Fruit fly (Drosophila melanogaster) whole organism, prepupa: ENCODE measurements around the gene Eig71Eh.

Source experiments
- CG10631 ChIP-seq: fragments of 200-800 bp; sonication (Bioruptor generic); optimal IDR thresholded peaks from 2 replicates; lab custom pipeline; 2016; ENCODE audit warnings: missing biosample characterization, missing genetic modification characterization
- CG10669 ChIP-seq: fragments of 200-800 bp; sonication (Bioruptor generic); optimal IDR thresholded peaks from 3 replicates; lab custom pipeline; 2018; ENCODE audit warnings: missing biosample characterization, mild to moderate bottlenecking, missing genetic modification characterization, moderate library complexity
- CG11294 ChIP-seq: fragments of 200-800 bp; sonication (Bioruptor generic); IDR thresholded peaks from 2 replicates; pipeline ENCODE4 v1.3.6; 2022; ENCODE audit warnings: missing biosample characterization, missing genetic modification characterization
- CG11902 ChIP-seq: fragments of 200-800 bp; sonication (Bioruptor generic); optimal IDR thresholded peaks from 3 replicates; lab custom pipeline; 2016; ENCODE audit warnings: missing biosample characterization, missing genetic modification characterization
- CG15336 ChIP-seq: fragments of 200-800 bp; sonication (Bioruptor generic); IDR thresholded peaks from 2 replicates; pipeline ENCODE4 v1.3.6; 2022; ENCODE audit warnings: missing biosample characterization, missing genetic modification characterization
- CG32006 ChIP-seq: fragments of 200-800 bp; sonication (Bioruptor generic); optimal IDR thresholded peaks from 3 replicates; lab custom pipeline; 2017; ENCODE audit warnings: missing biosample characterization, mild to moderate bottlenecking, missing genetic modification characterization
- CG34406 ChIP-seq: fragments of 200-800 bp; sonication (Bioruptor generic); optimal IDR thresholded peaks from 3 replicates; lab custom pipeline; 2016; ENCODE audit warnings: missing biosample characterization, missing genetic modification characterization
- CG3919 ChIP-seq: fragments of 200-800 bp; sonication (Bioruptor generic); optimal IDR thresholded peaks from 3 replicates; lab custom pipeline; 2016; ENCODE audit warnings: missing biosample characterization, missing genetic modification characterization
- CG6163 ChIP-seq: fragments of 200-800 bp; sonication (Bioruptor generic); IDR thresholded peaks from 3 replicates; pipeline ENCODE4 v1.3.6; 2022; ENCODE audit warnings: missing biosample characterization, missing genetic modification characterization
- CG6276 ChIP-seq: fragments of 200-800 bp; sonication (Bioruptor generic); optimal IDR thresholded peaks from 2 replicates; lab custom pipeline; 2017; ENCODE audit warnings: missing biosample characterization, mild to moderate bottlenecking, missing genetic modification characterization
- CG6808 ChIP-seq: fragments of 200-800 bp; sonication (Bioruptor generic); optimal IDR thresholded peaks from 3 replicates; lab custom pipeline; 2017; ENCODE audit warnings: missing biosample characterization, missing genetic modification characterization, mild to moderate bottlenecking, moderate library complexity, missing genetic modification reagents
- CG6854 ChIP-seq: fragments of 200-800 bp; sonication (Bioruptor generic); optimal IDR thresholded peaks from 2 replicates; lab custom pipeline; 2017; ENCODE audit warnings: missing biosample characterization, mild to moderate bottlenecking, missing genetic modification characterization
- CG7368 ChIP-seq: fragments of 200-800 bp; sonication (Bioruptor generic); optimal IDR thresholded peaks from 3 replicates; lab custom pipeline; 2016; ENCODE audit warnings: missing biosample characterization, missing genetic modification characterization
- CG8632 ChIP-seq: fragments of 200-800 bp; sonication (Bioruptor generic); optimal IDR thresholded peaks from 3 replicates; lab custom pipeline; 2016; ENCODE audit warnings: missing biosample characterization, missing genetic modification characterization
- CG9139 ChIP-seq: fragments of 200-800 bp; sonication (Bioruptor generic); optimal IDR thresholded peaks from 3 replicates; lab custom pipeline; 2017; ENCODE audit warnings: missing biosample characterization, mild to moderate bottlenecking, missing genetic modification characterization
- Eip78C ChIP-seq: fragments of 200-800 bp; sonication (Bioruptor generic); peaks from one replicate; lab custom pipeline; 2016; ENCODE audit warnings: missing biosample characterization, missing genetic modification characterization
- Gug ChIP-seq: fragments of 200-800 bp; sonication (Bioruptor generic); IDR thresholded peaks from 2 replicates; pipeline ENCODE4 v1.3.6; 2022; ENCODE audit warnings: missing biosample characterization, missing genetic modification characterization
- Hr4 ChIP-seq: fragments of 200-800 bp; sonication (Bioruptor generic); optimal IDR thresholded peaks from 3 replicates; lab custom pipeline; 2016; ENCODE audit warnings: missing biosample characterization, missing genetic modification characterization
- Met ChIP-seq: fragments of 200-800 bp; sonication (Bioruptor generic); optimal IDR thresholded peaks from 3 replicates; lab custom pipeline; 2016; ENCODE audit warnings: missing biosample characterization, missing genetic modification characterization
- OdsH ChIP-seq: fragments of 200-800 bp; sonication (Bioruptor generic); optimal IDR thresholded peaks from 3 replicates; lab custom pipeline; 2016; ENCODE audit warnings: missing biosample characterization, missing genetic modification characterization
- Sox102F ChIP-seq: fragments of 200-800 bp; sonication (Bioruptor generic); optimal IDR thresholded peaks from 2 replicates; lab custom pipeline; 2016; ENCODE audit warnings: missing biosample characterization, mild to moderate bottlenecking, missing genetic modification characterization
- cyc ChIP-seq: fragments of 200-800 bp; sonication (Bioruptor generic); optimal IDR thresholded peaks from 3 replicates; lab custom pipeline; 2016; ENCODE audit warnings: missing biosample characterization, missing genetic modification characterization
- dac ChIP-seq: fragments of 200-800 bp; sonication (Bioruptor generic); optimal IDR thresholded peaks from 2 replicates; lab custom pipeline; 2017; ENCODE audit warnings: missing biosample characterization, mild to moderate bottlenecking, missing genetic modification characterization
- eg ChIP-seq: fragments of 200-800 bp; sonication (Bioruptor generic); IDR thresholded peaks from 3 replicates; pipeline ENCODE4 v1.3.6; 2022; ENCODE audit warnings: missing biosample characterization, missing genetic modification characterization
- fkh ChIP-seq: fragments of 200-800 bp; sonication (Bioruptor generic); optimal IDR thresholded peaks from 3 replicates; lab custom pipeline; 2017; ENCODE audit warnings: missing biosample characterization, mild to moderate bottlenecking, missing genetic modification characterization, moderate library complexity
- lz ChIP-seq: fragments of 200-800 bp; sonication (Bioruptor generic); optimal IDR thresholded peaks from 3 replicates; lab custom pipeline; 2016; ENCODE audit warnings: missing biosample characterization, missing genetic modification characterization
- pdm3 ChIP-seq: fragments of 200-800 bp; sonication (Bioruptor generic); optimal IDR thresholded peaks from 3 replicates; lab custom pipeline; 2016; ENCODE audit warnings: missing biosample characterization, missing genetic modification characterization
- salr ChIP-seq, 2 experiments: fragments of 200-800 bp; sonication (Bioruptor generic); optimal IDR thresholded peaks; 3 replicates each; lab custom pipeline; 2016 to 2018; ENCODE audit warnings: missing biosample characterization in 2 of 2, missing genetic modification characterization in 2 of 2, mild to moderate bottlenecking in 1 of 2
- spab ChIP-seq: fragments of 200-800 bp; sonication (Bioruptor generic); optimal IDR thresholded peaks from 2 replicates; lab custom pipeline; 2017; ENCODE audit warnings: missing biosample characterization, mild to moderate bottlenecking, missing genetic modification characterization, missing genetic modification reagents
- svp ChIP-seq: fragments of 200-800 bp; sonication (Bioruptor generic); peaks from one replicate; lab custom pipeline; 2016; ENCODE audit warnings: missing biosample characterization, missing genetic modification characterization
- topi ChIP-seq: fragments of 200-800 bp; sonication (Bioruptor generic); optimal IDR thresholded peaks from 3 replicates; lab custom pipeline; 2016; ENCODE audit warnings: missing biosample characterization, missing genetic modification characterization
- vri ChIP-seq: fragments of 200-800 bp; sonication (Bioruptor generic); optimal IDR thresholded peaks from 3 replicates; lab custom pipeline; 2016; ENCODE audit warnings: missing biosample characterization, mild to moderate bottlenecking, missing genetic modification characterization

Gene Eig71Eh

DNA sequence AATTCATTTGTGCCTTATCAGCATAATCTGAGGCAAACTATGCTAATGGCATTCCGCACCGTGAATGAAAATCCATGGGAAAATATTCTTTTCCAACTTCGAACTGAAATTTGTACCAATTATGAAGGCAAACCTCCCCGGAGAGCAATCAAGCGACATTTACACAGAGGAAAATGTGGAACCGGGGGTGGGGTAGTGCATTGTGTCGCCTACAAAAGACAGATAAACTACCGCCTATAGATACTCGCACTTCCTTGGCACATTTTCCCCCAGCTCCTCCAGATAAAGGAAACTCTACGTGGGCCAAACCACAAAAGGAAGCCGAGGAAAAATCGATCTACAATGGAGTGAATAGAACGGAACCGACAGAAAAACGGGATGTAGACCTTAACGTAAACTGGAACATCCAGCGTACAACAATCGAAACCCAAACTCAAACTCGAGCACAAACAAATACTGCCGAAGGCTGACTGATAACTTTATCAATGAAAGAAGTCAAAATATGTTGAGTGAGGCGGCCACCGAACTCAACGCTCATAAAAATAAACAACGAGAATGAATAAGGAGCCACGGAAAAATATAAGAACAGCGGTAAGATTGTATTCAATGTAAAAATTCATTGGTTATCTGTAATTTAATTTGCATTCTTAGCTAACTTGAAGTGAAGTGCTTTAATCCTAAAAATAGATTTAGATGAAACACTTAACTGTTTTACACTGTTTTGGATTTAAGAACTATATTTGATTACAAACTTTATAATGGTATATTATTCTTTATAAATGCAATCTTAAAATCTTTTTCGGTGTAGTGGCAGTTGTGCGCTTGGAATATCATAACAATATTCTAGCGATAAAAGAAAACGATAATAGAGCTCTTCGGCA lies 31.7 kb upstream of the Eig71Eh start:
- TF ChIP-seq CG15336 (GFP tag; lab: Robert Waterston, UW): no peak
- TF ChIP-seq cyc (GFP tag; lab: Kevin White, UChicago): peak; percentile 18
- peak; percentile 60 for TF ChIP-seq fkh
- TF ChIP-seq Met: peak; percentile 68
- no peak for TF ChIP-seq CG11294 (GFP tag; lab: Robert Waterston, UW)
- no peak for TF ChIP-seq CG3919
- no peak for TF ChIP-seq Eip78C (GFP tag; lab: Kevin White, UChicago)
- no peak for TF ChIP-seq lz (GFP tag; lab: Kevin White, UChicago)
- TF ChIP-seq svp: peak; percentile 77
- no peak for TF ChIP-seq Sox102F (GFP tag; lab: Kevin White, UChicago)
- no peak for TF ChIP-seq CG7368 (GFP tag; lab: Kevin White, UChicago)
- no peak for TF ChIP-seq pdm3
- TF ChIP-seq, all 60 proteins: peak for 4

dm6 chr3L:15689518-15689917 lies 30.3 kb upstream of the Eig71Eh start:
- no peak for TF ChIP-seq CG6163 (GFP tag; lab: Robert Waterston, UW)
- TF ChIP-seq fkh: peak; percentile 87

DNA sequence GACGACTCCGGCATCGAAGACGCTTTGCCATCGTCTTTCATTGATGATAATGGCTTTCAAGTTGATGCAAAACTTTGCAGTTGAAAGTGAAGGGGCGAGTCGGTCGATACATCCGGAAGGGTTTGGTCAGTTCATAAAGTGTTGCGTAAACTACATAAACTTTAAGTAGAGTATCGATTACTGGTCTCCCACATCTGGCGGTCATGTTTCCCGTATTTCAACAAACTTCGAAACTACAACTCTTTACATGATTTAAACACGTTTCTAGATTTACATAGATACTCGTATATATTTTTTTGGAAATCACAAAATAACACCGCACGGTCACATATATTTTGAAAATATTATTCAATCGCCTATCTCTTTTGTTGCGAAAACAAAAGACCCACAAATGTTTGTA lies 28.6 kb upstream of the Eig71Eh start, which contains the start of gene CG34452:
Gene CG34452 (minus strand): TSS at position 101 of the 400 bp plus-strand sequence.
- TF ChIP-seq CG10631 (GFP tag; lab: Kevin White, UChicago): no peak
- TF ChIP-seq OdsH (GFP tag; lab: Kevin White, UChicago): no peak
- no peak for TF ChIP-seq CG6808 (GFP tag; lab: Kevin White, UChicago)
- no peak for TF ChIP-seq Met
- TF ChIP-seq CG11294 (GFP tag; lab: Robert Waterston, UW): no peak
- TF ChIP-seq cyc (GFP tag; lab: Kevin White, UChicago): no peak
- TF ChIP-seq CG11902 (GFP tag; lab: Kevin White, UChicago): no peak
- no peak for TF ChIP-seq Hr4 (GFP tag; lab: Kevin White, UChicago)
- TF ChIP-seq spab (GFP tag; lab: Kevin White, UChicago): no peak
- TF ChIP-seq vri (GFP tag; lab: Kevin White, UChicago): no peak
- no peak for TF ChIP-seq CG10669 (GFP tag; lab: Kevin White, UChicago)

- TF ChIP-seq CG8632 (GFP tag; lab: Kevin White, UChicago): no peak
- peak; percentile 13 for TF ChIP-seq Eip78C (GFP tag; lab: Kevin White, UChicago)
- peak; percentile 39 for TF ChIP-seq svp
- TF ChIP-seq CG6163 (GFP tag; lab: Robert Waterston, UW): 0 out of 3 replicates have a peak, but pooled peaks have one; percentile 29
Observed at dm6 chr3L:15684017-15684416, 24.8 kb upstream of the Eig71Eh start.

- TF ChIP-seq salr (GFP tag; optimal IDR thresholded peaks at IDR 0.05; lab: Kevin White, UChicago): no peak
- TF ChIP-seq vri (GFP tag; lab: Kevin White, UChicago): no peak
- no peak for TF ChIP-seq dac
- TF ChIP-seq CG9139 (GFP tag; lab: Kevin White, UChicago): no peak
- TF ChIP-seq CG32006 (GFP tag; lab: Kevin White, UChicago): no peak
- no peak for TF ChIP-seq CG34406 (GFP tag; lab: Kevin White, UChicago)
- TF ChIP-seq CG6854: no peak
- TF ChIP-seq CG6276 (GFP tag; lab: Kevin White, UChicago): no peak
- no peak for TF ChIP-seq topi (GFP tag; lab: Kevin White, UChicago)
- TF ChIP-seq fkh: no peak
- no peak for TF ChIP-seq CG11294 (GFP tag; lab: Robert Waterston, UW)
- no peak for TF ChIP-seq eg
- TF ChIP-seq Gug: no peak
- TF ChIP-seq spab (GFP tag; lab: Kevin White, UChicago): no peak
Observed at dm6 chr3L:15683345-15683922, 24.2 kb upstream of the Eig71Eh start, which contains the start of the genes CG7579 and Pgant8. Gene CG7579 (minus strand): TSS chr3L:15683445. Gene Pgant8 (plus strand): TSS chr3L:15683872.
